Fruit fly (Drosophila melanogaster): ENCODE data around the gene CG5131.

Gene CG5131

dm6 chr2L:17484174-17484573 is at the start of gene CG5131, which contains the start of gene GCS2beta:
CG5131 (plus strand) TSS chr2L:17484501.
GCS2beta (minus strand) TSS chr2L:17484307.
- TF ChIP-seq exex (tag; optimal IDR thresholded peaks at IDR 0.05) (peak; percentile 54), CG34376 (GFP tag; optimal IDR thresholded peaks at IDR 0.05) (peak; percentile 60), ci (GFP tag; IDR thresholded peaks at IDR 0.05) (peak; percentile 95), CG3847 (GFP tag; IDR thresholded peaks at IDR 0.05) (peak; percentile 96), CG17802 (tag; optimal IDR thresholded peaks at IDR 0.05) (peak; percentile 73), CG13296 (GFP tag; optimal IDR thresholded peaks at IDR 0.05) (peak; percentile 79), Gsc (GFP tag; IDR thresholded peaks at IDR 0.05) (peak; percentile 84), nmo (GFP tag; optimal IDR thresholded peaks at IDR 0.05) (peak; percentile 96), schlank (tag; optimal IDR thresholded peaks at IDR 0.05) (peak; percentile 87), Tbp (GFP tag; optimal IDR thresholded peaks at IDR 0.05) (no peak), CG3838 (GFP tag; optimal IDR thresholded peaks at IDR 0.05) (peak; percentile 71), Myb (GFP tag; optimal IDR thresholded peaks at IDR 0.05) (peak; percentile 90), Vsx1 (GFP tag; optimal IDR thresholded peaks at IDR 0.05) (peak; percentile 33), CG4820 (GFP tag; optimal IDR thresholded peaks at IDR 0.05) (peak; percentile 92), run (tag; optimal IDR thresholded peaks at IDR 0.05) (peak; percentile 52), Atf-2 (GFP tag; optimal IDR thresholded peaks at IDR 0.05) (peak; percentile 95), nau (GFP tag; optimal IDR thresholded peaks at IDR 0.05) (peak; percentile 85), Lim3 (GFP tag; IDR thresholded peaks at IDR 0.05) (peak; percentile 47; the same call in 1 of the 2 replicates), CG18764 (GFP tag; optimal IDR thresholded peaks at IDR 0.05) (peak; percentile 91), zfh1 (GFP tag; IDR thresholded peaks at IDR 0.05) (peak; percentile 96), C15 (GFP tag; IDR thresholded peaks at IDR 0.05) (peak; percentile 84), Hr3 (GFP tag; optimal IDR thresholded peaks at IDR 0.05) (peak; percentile 94), Lhr (GFP tag; optimal IDR thresholded peaks at IDR 0.05) (peak; percentile 74), hkb (optimal IDR thresholded peaks at IDR 0.05) (peak; percentile 71), hkb (GFP tag; IDR thresholded peaks at IDR 0.05) (peak; percentile 93), Max (GFP tag; optimal IDR thresholded peaks at IDR 0.05) (peak; percentile 95), H15 (GFP tag; IDR thresholded peaks at IDR 0.05) (peak; percentile 92), GATAe (GFP tag; conservative IDR thresholded peaks at IDR 0.05) (peak; percentile 84), gro (GFP tag; optimal IDR thresholded peaks at IDR 0.05) (peak; percentile 97), CG18619 (GFP tag; optimal IDR thresholded peaks at IDR 0.05) (peak; percentile 88), CG5953 (GFP tag; IDR thresholded peaks at IDR 0.05) (peak; percentile 80), dpn (GFP tag; optimal IDR thresholded peaks at IDR 0.05) (peak; percentile 97), tup (GFP tag; optimal IDR thresholded peaks at IDR 0.05) (peak; percentile 85), CG11696 (GFP tag; IDR thresholded peaks at IDR 0.05) (peak; percentile 69), pnt (GFP tag; optimal IDR thresholded peaks at IDR 0.05) (peak; percentile 97), CG7963 (GFP tag; IDR thresholded peaks at IDR 0.05; ENCODE audit: partially characterized antibody) (peak; percentile 55; the same call in 2 of the 3 replicates), gsb-n (tag; optimal IDR thresholded peaks at IDR 0.05) (peak; percentile 90), CG15269 (tag; optimal IDR thresholded peaks at IDR 0.05) (peak; percentile 89), CG10462 (GFP tag; optimal IDR thresholded peaks at IDR 0.05) (peak; percentile 89), fd102C (GFP tag; optimal IDR thresholded peaks at IDR 0.05) (no peak), bab2 (GFP tag; optimal IDR thresholded peaks at IDR 0.05) (peak; percentile 96), Ets65A (GFP tag) (peak; percentile 100), CG32532 (GFP tag; IDR thresholded peaks at IDR 0.05) (peak; percentile 97), CG7372 (GFP tag; IDR thresholded peaks at IDR 0.05) (peak; percentile 94), CHES-1-like (GFP tag; optimal IDR thresholded peaks at IDR 0.05) (peak; percentile 98), CG7839 (tag; optimal IDR thresholded peaks at IDR 0.05) (peak; percentile 89), CG12104 (GFP tag; optimal IDR thresholded peaks at IDR 0.05) (peak; percentile 88), Aef1 (GFP tag; IDR thresholded peaks at IDR 0.05) (peak; percentile 94), Doc2 (GFP tag; IDR thresholded peaks at IDR 0.05) (peak; percentile 87), Hand (GFP tag; optimal IDR thresholded peaks at IDR 0.05) (peak; percentile 25), CG3163 (GFP tag; optimal IDR thresholded peaks at IDR 0.05) (peak; percentile 84), MESR4 (GFP tag; optimal IDR thresholded peaks at IDR 0.05) (peak; percentile 60)
